Worm (Caenorhabditis elegans) whole organism, L4/young adult: ENCODE results near the gene eif-2A.

ENCODE experiments used
- W03F9.2 ChIP-seq: fragments of 150-350 bp; optimal IDR thresholded peaks from 2 replicates; lab custom pipeline; 2014; ENCODE audit warnings: missing biosample characterization, missing genetic modification characterization
- dao-5 ChIP-seq: sonication (generic microtip); optimal IDR thresholded peaks from 2 replicates; lab custom pipeline; 2016; ENCODE audit warnings: missing genotype, missing genetic modification characterization, moderate library complexity, missing compliant biosample characterization
- him-1 ChIP-seq: sonication (generic microtip); optimal IDR thresholded peaks from 2 replicates; lab custom pipeline; 2016; ENCODE audit warnings: missing genotype, missing genetic modification reagents, missing genetic modification characterization, missing compliant biosample characterization

- TF ChIP-seq W03F9.2 (no peak), him-1 (tag; lab: Kevin White, UChicago) (no peak), dao-5 (no peak)
Measured at ce11 chrII:10447348-10448316, 31.0 kb downstream of the eif-2A start, which contains the start of gene ZK673.2.
